Worm (Caenorhabditis elegans) whole organism, early embryonic: ENCODE data around the gene nlp-19.

ENCODE experiments used
- aly-1 ChIP-seq: sonication (generic microtip); optimal IDR thresholded peaks from 2 replicates; lab custom pipeline; 2016; ENCODE audit warnings: missing genetic modification characterization, missing compliant biosample characterization
- ets-7 ChIP-seq: sonication (generic microtip); optimal IDR thresholded peaks from 2 replicates; lab custom pipeline; 2016; ENCODE audit warnings: missing genotype, missing genetic modification characterization, missing compliant biosample characterization
- flt-1 ChIP-seq: fragments of 200-800 bp; sonication (Bioruptor generic); IDR thresholded peaks from 2 replicates; pipeline ENCODE4 v1.3.6; 2022; ENCODE audit warnings: missing genetic modification characterization, missing compliant biosample characterization

DNA sequence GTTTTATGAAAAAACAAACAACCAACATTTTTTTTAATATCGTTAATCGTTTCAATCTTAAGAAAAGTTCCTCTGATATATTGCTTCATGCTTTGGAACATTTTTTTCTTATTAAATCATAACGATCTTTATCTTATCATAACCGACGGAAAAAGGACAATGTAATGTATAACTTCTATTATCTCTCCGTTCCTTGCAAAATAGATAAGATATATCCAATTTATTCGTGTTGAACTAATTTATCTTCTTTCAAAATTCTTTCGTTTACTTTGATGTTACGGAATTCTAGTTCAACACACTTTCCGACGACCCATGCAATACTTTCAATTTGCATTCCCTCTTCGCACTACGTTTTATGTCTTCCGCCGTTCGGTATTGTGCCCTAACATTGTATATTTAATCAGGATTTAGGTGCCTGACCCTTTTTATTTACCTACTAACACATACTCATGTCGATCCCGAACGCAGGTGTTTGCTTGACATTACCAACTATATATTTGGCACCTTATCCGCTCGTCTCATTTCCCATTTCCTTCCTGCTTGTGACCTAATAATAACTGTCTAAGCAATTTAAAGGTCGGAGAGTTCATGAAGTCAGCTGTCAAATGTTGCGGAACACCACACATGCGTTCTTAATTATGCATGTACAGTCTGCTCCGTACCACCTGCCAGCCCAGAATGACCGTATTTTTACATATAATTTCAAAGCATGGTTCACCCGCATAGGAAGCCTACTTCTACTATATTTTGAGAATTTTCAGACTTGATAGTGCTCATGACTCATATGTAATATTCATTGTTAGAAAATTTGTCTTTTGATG, 33.0 kb downstream of the nlp-19 start:
- TF ChIP-seq flt-1 (no peak), ets-7 (tag; lab: Kevin White, UChicago) (no peak), aly-1 (tag; lab: Kevin White, UChicago) (no peak)
